Worm (Caenorhabditis elegans): ENCODE results near the gene math-41.

DNA sequence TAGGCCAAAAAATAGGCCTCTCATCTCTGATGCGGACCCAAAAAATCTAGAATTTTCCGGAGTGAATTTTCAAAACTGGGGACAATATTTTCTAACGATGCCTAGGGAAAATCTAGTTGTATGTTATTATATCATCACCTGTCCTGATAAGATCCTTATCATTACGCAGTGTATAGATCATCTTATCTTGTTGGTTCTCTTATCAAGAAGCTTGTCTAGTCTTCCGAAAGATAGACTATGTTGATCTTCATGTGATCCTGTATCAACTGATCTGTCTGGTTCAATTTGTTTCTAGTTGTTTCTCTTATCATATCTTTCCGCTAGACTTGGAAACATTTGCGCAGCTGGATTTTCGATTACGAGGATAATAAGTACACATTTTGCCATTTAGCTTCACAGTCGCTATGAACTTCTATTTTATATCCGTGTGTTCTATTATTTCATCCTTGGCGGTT, 26.4 kb downstream of the math-41 start, which contains the start of gene C52E2.3:
- TF ChIP-seq ztf-16 (tag; optimal IDR thresholded peaks at IDR 0.05) = no peak
- TF ChIP-seq C08G9.2 (tag; optimal IDR thresholded peaks at IDR 0.05) = no peak
